Fruit fly (Drosophila melanogaster): ENCODE data around the gene CG9919.

dm6 chrX:16321037-16321436, 9.5 kb downstream of the CG9919 start:
- no peak for TF ChIP-seq CG32121 (GFP tag; IDR thresholded peaks at IDR 0.05)
- TF ChIP-seq CG17806 (tag; optimal IDR thresholded peaks at IDR 0.05): no peak

Measured in whole organism, pupa.